Worm (Caenorhabditis elegans) whole organism, L3 larva: Measurements from ENCODE around the gene rps-21.

Source experiments
- R02D3.7 ChIP-seq: fragments of 150-350 bp; optimal IDR thresholded peaks from 2 replicates; lab custom pipeline; 2014; ENCODE audit warnings: missing biosample characterization, missing genetic modification characterization
- ZK546.5 ChIP-seq: sonication (generic microtip); optimal IDR thresholded peaks from 2 replicates; lab custom pipeline; 2017; ENCODE audit warnings: missing biosample characterization, missing genetic modification characterization
- aly-2 ChIP-seq: fragments of 150-350 bp; optimal IDR thresholded peaks from 2 replicates; lab custom pipeline; 2014; ENCODE audit warnings: missing biosample characterization, missing genetic modification characterization
- ama-1 ChIP-seq: fragments of 150-350 bp; optimal IDR thresholded peaks from 2 replicates; lab custom pipeline; 2018
- ceh-16 ChIP-seq: sonication (generic microtip); optimal IDR thresholded peaks from 2 replicates; lab custom pipeline; 2017; ENCODE audit warnings: missing biosample characterization, missing genetic modification characterization
- ceh-28 ChIP-seq: fragments of 150-350 bp; optimal IDR thresholded peaks from 2 replicates; lab custom pipeline; 2014; ENCODE audit warnings: missing biosample characterization, missing genetic modification reagents, missing genetic modification characterization
- ceh-9 ChIP-seq: sonication (generic microtip); optimal IDR thresholded peaks from 2 replicates; lab custom pipeline; 2018; ENCODE audit warnings: missing biosample characterization, missing genetic modification characterization
- daf-12 ChIP-seq: fragments of 150-350 bp; optimal IDR thresholded peaks from 2 replicates; lab custom pipeline; 2014; ENCODE audit warnings: missing biosample characterization, missing genetic modification reagents, missing genetic modification characterization
- egl-27 ChIP-seq: sonication (generic microtip); optimal IDR thresholded peaks from 4 replicates; lab custom pipeline; 2017; ENCODE audit warnings: missing biosample characterization, missing genetic modification reagents, missing genetic modification characterization
- egl-5 ChIP-seq: fragments of 150-350 bp; optimal IDR thresholded peaks from 2 replicates; lab custom pipeline; 2017; ENCODE audit warnings: missing biosample characterization, missing genetic modification reagents, missing genetic modification characterization, inconsistent platforms
- elt-1 ChIP-seq: fragments of 150-350 bp; optimal IDR thresholded peaks from 2 replicates; lab custom pipeline; 2014; ENCODE audit warnings: missing biosample characterization, missing genetic modification characterization
- elt-2 ChIP-seq: sonication (generic microtip); optimal IDR thresholded peaks from 2 replicates; lab custom pipeline; 2016; ENCODE audit warnings: missing genetic modification reagents, mild to moderate bottlenecking, missing genetic modification characterization, missing compliant biosample characterization
- elt-3 ChIP-seq, 3 experiments: fragments of 150-350 bp in 1 of 3; sonication (generic microtip) in 2 of 3; optimal IDR thresholded peaks; 2 replicates in 2 of 3; 4 replicates in 1 of 3; lab custom pipeline; 2014 to 2017; ENCODE audit warnings: missing biosample characterization in 3 of 3, missing genetic modification characterization in 3 of 3
- eor-1 ChIP-seq, 2 experiments: fragments of 150-350 bp; optimal IDR thresholded peaks; 2 replicates each; lab custom pipeline; 2014 to 2018; ENCODE audit warnings: missing biosample characterization in 2 of 2, missing genetic modification characterization in 2 of 2
- fkh-10 ChIP-seq: sonication (generic microtip); optimal IDR thresholded peaks from 2 replicates; lab custom pipeline; 2017; ENCODE audit warnings: missing biosample characterization, missing genetic modification reagents, missing genetic modification characterization
- fkh-2 ChIP-seq: fragments of 150-350 bp; optimal IDR thresholded peaks from 2 replicates; lab custom pipeline; 2014; ENCODE audit warnings: missing biosample characterization, missing genetic modification reagents, missing genetic modification characterization
- hmg-11 ChIP-seq: sonication (generic microtip); optimal IDR thresholded peaks from 2 replicates; lab custom pipeline; 2016; ENCODE audit warnings: missing genetic modification characterization, missing compliant biosample characterization
- lin-15B ChIP-seq: fragments of 150-350 bp; optimal IDR thresholded peaks from 2 replicates; lab custom pipeline; 2014; ENCODE audit warnings: missing biosample characterization, missing genetic modification characterization
- lin-39 ChIP-seq: fragments of 150-350 bp; optimal IDR thresholded peaks from 2 replicates; lab custom pipeline; 2018; ENCODE audit warnings: missing biosample characterization, missing genetic modification reagents, missing genetic modification characterization
- mml-1 ChIP-seq: fragments of 150-350 bp; sonication (generic microtip); optimal IDR thresholded peaks from 3 replicates; lab custom pipeline; 2014; ENCODE audit warnings: missing biosample characterization, missing genetic modification characterization
- nfya-1 ChIP-seq: sonication (generic microtip); optimal IDR thresholded peaks from 2 replicates; lab custom pipeline; 2017; ENCODE audit warnings: missing genetic modification characterization, mild to moderate bottlenecking, missing compliant biosample characterization, antibody characterized with exemption, moderate library complexity; ENCODE audit not compliant: insufficient read depth
- nhr-11 ChIP-seq: fragments of 150-350 bp; optimal IDR thresholded peaks from 2 replicates; lab custom pipeline; 2014; ENCODE audit warnings: missing biosample characterization, missing genetic modification characterization
- nhr-28 ChIP-seq: fragments of 150-350 bp; optimal IDR thresholded peaks from 2 replicates; lab custom pipeline; 2014; ENCODE audit warnings: missing biosample characterization, missing genetic modification characterization
- nhr-67 ChIP-seq: fragments of 150-350 bp; optimal IDR thresholded peaks from 2 replicates; lab custom pipeline; 2014; ENCODE audit warnings: missing biosample characterization, missing genetic modification characterization
- nhr-76 ChIP-seq: fragments of 150-350 bp; sonication (generic microtip); optimal IDR thresholded peaks from 5 replicates; lab custom pipeline; 2014; ENCODE audit warnings: missing biosample characterization, missing genetic modification characterization
- nhr-77 ChIP-seq: fragments of 150-350 bp; optimal IDR thresholded peaks from 2 replicates; lab custom pipeline; 2014; ENCODE audit warnings: missing biosample characterization, missing genetic modification characterization
- pha-4 ChIP-seq: fragments of 150-350 bp; optimal IDR thresholded peaks from 2 replicates; lab custom pipeline; 2014; ENCODE audit warnings: missing biosample characterization, missing genetic modification reagents, missing genetic modification characterization
- pqm-1 ChIP-seq: fragments of 150-350 bp; optimal IDR thresholded peaks from 2 replicates; lab custom pipeline; 2017; ENCODE audit warnings: missing biosample characterization, missing genetic modification characterization, inconsistent platforms
- sea-2 ChIP-seq: fragments of 150-350 bp; sonication (generic microtip); optimal IDR thresholded peaks from 4 replicates; lab custom pipeline; 2014; ENCODE audit warnings: missing biosample characterization, missing genetic modification reagents, missing genetic modification characterization
- snpc-4 ChIP-seq: fragments of 150-350 bp; optimal IDR thresholded peaks from 2 replicates; lab custom pipeline; 2014; ENCODE audit warnings: missing biosample characterization, missing genetic modification characterization
- tbx-2 ChIP-seq: sonication (generic microtip); optimal IDR thresholded peaks from 2 replicates; lab custom pipeline; 2016; ENCODE audit warnings: mild to moderate bottlenecking, missing genetic modification characterization, missing compliant biosample characterization
- unc-39 ChIP-seq: sonication (generic microtip); optimal IDR thresholded peaks from 4 replicates; lab custom pipeline; 2017; ENCODE audit warnings: missing biosample characterization, missing genetic modification characterization
- unc-62 ChIP-seq: fragments of 150-350 bp; sonication (generic microtip); optimal IDR thresholded peaks from 4 replicates; lab custom pipeline; 2014; ENCODE audit warnings: missing biosample characterization, missing genetic modification reagents, missing genetic modification characterization
- ztf-4 ChIP-seq: fragments of 150-350 bp; optimal IDR thresholded peaks from 2 replicates; lab custom pipeline; 2014; ENCODE audit warnings: missing biosample characterization, missing genetic modification characterization

Gene rps-21

DNA sequence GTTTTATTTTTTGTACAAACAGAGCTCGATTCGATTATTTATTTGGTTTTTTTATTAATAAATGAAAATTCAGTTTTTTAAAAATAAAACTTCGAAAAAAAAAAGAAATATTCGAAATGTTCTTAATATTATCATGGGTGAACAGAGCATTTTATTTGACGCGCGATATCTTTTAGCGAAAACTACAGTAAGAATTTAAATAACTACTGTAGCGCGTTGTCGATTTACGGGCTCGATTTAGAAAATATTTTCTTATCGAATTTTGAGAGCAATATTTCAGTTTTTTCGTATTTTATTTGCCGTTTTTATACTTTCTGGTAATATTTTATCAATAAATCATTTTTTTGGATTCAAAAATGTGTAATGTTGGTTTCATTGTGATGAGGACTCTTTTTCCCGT lies 31.7 kb upstream of the rps-21 start:
- no peak for TF ChIP-seq nhr-11 (tag; lab: Kevin White, UChicago)

DNA sequence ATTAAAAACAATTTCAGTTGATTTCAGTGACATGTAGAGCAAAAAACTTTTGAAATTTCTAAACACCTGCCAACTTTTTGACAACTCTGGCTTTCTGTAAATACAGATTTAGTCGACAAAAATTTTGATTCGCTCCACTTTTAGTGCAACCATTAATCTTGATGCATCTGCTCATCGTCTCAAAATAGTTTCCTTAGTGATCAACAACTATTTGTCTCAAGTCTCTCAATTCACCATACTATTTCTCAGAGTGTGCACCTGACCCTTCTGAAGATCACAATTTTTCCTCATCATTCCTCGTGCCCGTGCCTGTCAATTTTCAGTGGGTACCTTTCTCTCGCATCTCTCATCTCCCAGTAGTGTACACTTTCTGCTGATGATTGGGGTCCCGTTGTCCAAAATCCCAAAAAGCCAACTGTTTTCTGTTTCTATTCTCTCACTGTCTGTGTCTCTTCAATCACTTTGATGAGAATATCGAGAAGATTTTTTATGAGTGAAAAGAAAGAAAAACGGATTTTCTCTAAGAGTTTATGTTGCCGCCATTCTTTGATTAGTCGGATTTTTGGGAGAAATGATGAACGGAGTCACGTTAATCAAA lies 27.6 kb upstream of the rps-21 start:
- TF ChIP-seq unc-39 (tag; lab: Kevin White, UChicago) (no peak), sea-2 (GFP tag; lab: Kevin White, UChicago) (no peak), eor-1 (tag; optimal IDR thresholded peaks at IDR 0.05; lab: Kevin White, UChicago) (no peak), tbx-2 (tag; lab: Kevin White, UChicago) (no peak), egl-5 (tag; lab: Kevin White, UChicago) (peak; percentile 3), hmg-11 (tag; lab: Kevin White, UChicago) (no peak), nhr-28 (no peak), nhr-67 (tag; lab: Kevin White, UChicago) (no peak), fkh-10 (no peak), lin-39 (tag; lab: Kevin White, UChicago) (no peak), pha-4 (tag; lab: Kevin White, UChicago) (no peak), mml-1 (no peak), fkh-2 (tag; lab: Kevin White, UChicago) (peak; percentile 33), elt-1 (tag; lab: Kevin White, UChicago) (no peak), ceh-28 (no peak), egl-27 (tag; lab: Kevin White, UChicago) (no peak), aly-2 (tag; lab: Kevin White, UChicago) (no peak), snpc-4 (no peak), ztf-4 (tag; lab: Kevin White, UChicago) (no peak), ceh-9 (tag; lab: Kevin White, UChicago) (no peak), ZK546.5 (no peak), unc-62 (GFP tag; lab: Kevin White, UChicago) (peak; percentile 48), R02D3.7 (no peak), ama-1 (no peak), nfya-1 (tag; lab: Kevin White, UChicago) (peak; percentile 34), daf-12 (tag; lab: Kevin White, UChicago) (no peak), nhr-11 (tag; lab: Kevin White, UChicago) (peak; percentile 12), elt-3 (tag; optimal IDR thresholded peaks at IDR 0.05; lab: Kevin White, UChicago) (no peak), nhr-77 (tag; lab: Kevin White, UChicago) (no peak), lin-15B (tag; lab: Kevin White, UChicago) (peak; percentile 38)

DNA sequence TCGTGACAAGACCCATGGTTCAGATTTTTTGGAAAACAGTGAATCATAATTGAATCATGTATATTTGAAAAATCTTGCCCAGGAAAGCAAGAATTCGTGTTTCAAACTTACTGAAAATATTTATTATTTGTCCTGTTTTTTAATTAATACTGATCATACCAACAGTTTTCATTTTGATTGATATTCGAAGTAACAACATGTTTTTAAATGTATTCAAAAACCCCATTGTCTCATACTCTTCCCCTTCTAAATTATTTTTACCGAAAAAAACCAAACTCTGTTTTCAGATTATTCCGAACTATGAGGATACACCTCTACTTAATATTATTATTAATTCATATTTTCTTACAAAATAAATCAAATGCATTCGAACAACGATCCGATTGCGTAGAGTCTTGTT lies 26.8 kb upstream of the rps-21 start, which contains the start of gene R151.1:
R151.1 (plus strand) TSS at position 301 of the 400 bp plus-strand sequence.
- TF ChIP-seq egl-5 (tag; lab: Kevin White, UChicago) (no peak), ceh-16 (tag; lab: Kevin White, UChicago) (no peak), ztf-4 (tag; lab: Kevin White, UChicago) (no peak), ceh-28 (no peak), sea-2 (GFP tag; lab: Kevin White, UChicago) (no peak), ZK546.5 (no peak), aly-2 (tag; lab: Kevin White, UChicago) (no peak), nhr-76 (tag; lab: Kevin White, UChicago) (no peak), daf-12 (tag; lab: Kevin White, UChicago) (no peak), snpc-4 (no peak), nhr-11 (tag; lab: Kevin White, UChicago) (no peak), hmg-11 (tag; lab: Kevin White, UChicago) (no peak), lin-15B (tag; lab: Kevin White, UChicago) (no peak)

DNA sequence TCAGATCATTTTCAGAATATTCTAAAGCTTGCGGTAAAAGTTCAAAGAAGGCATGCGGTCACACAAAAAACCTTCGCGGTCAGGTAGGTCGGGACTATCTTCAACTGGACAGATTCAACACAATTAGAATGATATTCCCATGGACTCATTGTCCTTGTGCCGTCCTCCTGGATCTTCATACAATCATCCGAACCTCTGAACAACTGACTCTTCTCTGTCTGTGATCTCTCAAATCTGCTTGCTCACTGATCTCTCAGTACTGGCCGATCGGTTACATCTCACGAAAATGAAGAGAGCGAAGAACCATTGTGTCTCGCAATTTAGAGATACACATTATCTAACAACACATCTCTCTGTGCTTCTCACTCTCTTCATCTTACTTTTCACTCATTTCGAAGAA lies 26.1 kb upstream of the rps-21 start:
- TF ChIP-seq lin-39 (tag; lab: Kevin White, UChicago) = peak; percentile 16
- no peak for TF ChIP-seq egl-27 (tag; lab: Kevin White, UChicago)
- TF ChIP-seq elt-1 (tag; lab: Kevin White, UChicago) = no peak
- no peak for TF ChIP-seq hmg-11 (tag; lab: Kevin White, UChicago)
- no peak for TF ChIP-seq sea-2 (GFP tag; lab: Kevin White, UChicago)

DNA sequence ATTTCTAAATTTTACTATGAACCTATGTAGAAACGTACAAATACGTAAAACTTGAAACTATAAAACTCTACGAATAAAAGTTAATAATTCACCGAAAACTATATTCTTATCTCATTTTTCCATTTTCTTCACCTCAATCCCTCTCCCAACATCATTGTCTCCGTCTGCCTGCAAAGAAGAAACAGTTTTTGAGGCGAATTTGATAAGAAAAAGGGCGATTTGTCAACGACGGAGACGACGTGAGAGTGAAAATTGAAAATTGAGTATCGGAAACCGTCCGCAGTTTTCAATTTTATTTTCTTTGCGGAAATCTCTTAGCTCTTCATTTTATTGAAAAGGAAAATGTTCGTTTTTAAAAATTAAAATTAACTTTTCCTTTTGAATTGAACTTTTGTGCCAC lies 22.6 kb upstream of the rps-21 start:
- TF ChIP-seq elt-3 (tag; optimal IDR thresholded peaks at IDR 0.05; lab: Kevin White, UChicago) (no peak), pqm-1 (tag; lab: Kevin White, UChicago) (peak; percentile 81), nhr-67 (tag; lab: Kevin White, UChicago) (no peak), elt-2 (tag; lab: Kevin White, UChicago) (peak; percentile 61)
